Fruit fly (Drosophila melanogaster): ENCODE measurements around the gene CG33290.

Gene CG33290

DNA sequence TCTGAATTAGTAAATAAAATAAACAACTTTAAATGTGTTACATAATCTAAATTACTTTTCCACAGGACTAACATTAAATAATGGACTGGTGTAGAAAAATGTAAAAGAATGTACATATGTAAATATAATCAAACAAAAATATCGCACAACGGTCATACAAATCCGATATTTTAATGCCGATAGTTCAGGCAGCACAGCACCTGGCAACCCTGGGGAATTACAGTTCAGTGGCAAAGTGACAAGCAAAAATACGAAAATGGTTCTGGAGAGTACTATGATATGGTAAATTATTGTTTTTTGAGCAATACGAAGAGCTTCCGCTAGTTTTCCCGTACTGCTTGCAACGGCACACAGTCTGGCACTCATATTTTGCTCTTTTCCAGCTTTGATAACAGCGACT is 5.3 kb upstream of the CG33290 start, which contains the start of gene Rpn10 (continued):
- peak; percentile 98 for TF ChIP-seq Opbp (GFP tag; IDR thresholded peaks at IDR 0.05; ENCODE audit: partially characterized antibody)
- TF ChIP-seq ems (GFP tag; optimal IDR thresholded peaks at IDR 0.05), result no peak
- peak; percentile 57 for TF ChIP-seq CG12391 (tag; optimal IDR thresholded peaks at IDR 0.05)
- TF ChIP-seq CG11398 (GFP tag; optimal IDR thresholded peaks at IDR 0.05), result no peak
- TF ChIP-seq ato (GFP tag; IDR thresholded peaks at IDR 0.05; ENCODE audit: partially characterized antibody), result peak; percentile 97
- TF ChIP-seq Trl (optimal IDR thresholded peaks at IDR 0.05), result no peak
- no peak for TF ChIP-seq Trl (GFP tag; optimal IDR thresholded peaks at IDR 0.05)
- peak; percentile 17 for TF ChIP-seq NC2α (GFP tag; optimal IDR thresholded peaks at IDR 0.05)
- no peak for TF ChIP-seq CG4707 (GFP tag; optimal IDR thresholded peaks at IDR 0.05)
- TF ChIP-seq CG1603 (tag; optimal IDR thresholded peaks at IDR 0.05), result peak; percentile 83
- peak; percentile 53 for TF ChIP-seq CG2712 (tag; optimal IDR thresholded peaks at IDR 0.05)
- peak; percentile 88 for TF ChIP-seq HmgZ (tag; optimal IDR thresholded peaks at IDR 0.05)
- TF ChIP-seq sqz (GFP tag; optimal IDR thresholded peaks at IDR 0.05), result no peak
- peak; percentile 98 for TF ChIP-seq CG6791 (GFP tag; IDR thresholded peaks at IDR 0.05; ENCODE audit: partially characterized antibody)
- no peak for TF ChIP-seq tll (GFP tag; optimal IDR thresholded peaks at IDR 0.05)
- peak; percentile 4 for TF ChIP-seq dm (GFP tag; optimal IDR thresholded peaks at IDR 0.05)
- TF ChIP-seq Xbp1 (GFP tag; optimal IDR thresholded peaks at IDR 0.05), result peak; percentile 58
- peak; percentile 82 for TF ChIP-seq Myb (GFP tag; optimal IDR thresholded peaks at IDR 0.05)
- peak; percentile 1 for TF ChIP-seq CG4424 (GFP tag; optimal IDR thresholded peaks at IDR 0.05)
- TF ChIP-seq CG2889 (GFP tag; IDR thresholded peaks at IDR 0.05), result no peak
- peak; percentile 1 for TF ChIP-seq CG12299 (tag; optimal IDR thresholded peaks at IDR 0.05)
- peak; percentile 61; the same call in 1 of the 3 replicates for TF ChIP-seq CG34422 (GFP tag; IDR thresholded peaks at IDR 0.05)
- TF ChIP-seq CG12769 (tag; optimal IDR thresholded peaks at IDR 0.05), result no peak
- peak; percentile 94 for TF ChIP-seq sna (GFP tag; IDR thresholded peaks at IDR 0.05; ENCODE audit: partially characterized antibody)
- peak; percentile 98 for TF ChIP-seq CG42726 (GFP tag; IDR thresholded peaks at IDR 0.05; ENCODE audit: partially characterized antibody)
- peak; percentile 85 for TF ChIP-seq Med (GFP tag)
- no peak for TF ChIP-seq Hmx (GFP tag; optimal IDR thresholded peaks at IDR 0.05)
- no peak for TF ChIP-seq CG10147 (GFP tag; optimal IDR thresholded peaks at IDR 0.05)
- no peak for TF ChIP-seq gem (tag; optimal IDR thresholded peaks at IDR 0.05)
- no peak for TF ChIP-seq unpg (GFP tag; optimal IDR thresholded peaks at IDR 0.05)
- peak; percentile 44 for TF ChIP-seq CG13424 (tag; optimal IDR thresholded peaks at IDR 0.05)
- TF ChIP-seq Sry-δ (GFP tag; optimal IDR thresholded peaks at IDR 0.05), result peak; percentile 81
- no peak for TF ChIP-seq gt (GFP tag; IDR thresholded peaks at IDR 0.05)
- TF ChIP-seq Mrtf (GFP tag; IDR thresholded peaks at IDR 0.05), result no peak
- no peak for TF ChIP-seq HLHmδ (GFP tag; optimal IDR thresholded peaks at IDR 0.05)
- peak; percentile 49; the same call in 1 of the 2 replicates for TF ChIP-seq CG14014 (GFP tag; IDR thresholded peaks at IDR 0.05)
- TF ChIP-seq Fer3 (tag; optimal IDR thresholded peaks at IDR 0.05), result peak; percentile 2
- no peak for TF ChIP-seq so (GFP tag; IDR thresholded peaks at IDR 0.05)
- peak; percentile 50 for TF ChIP-seq CG8290 (GFP tag; optimal IDR thresholded peaks at IDR 0.05)
- TF ChIP-seq CG8290 (tag; optimal IDR thresholded peaks at IDR 0.05), result peak in 1 of 2 experiments; percentile 66
- TF ChIP-seq Gug (GFP tag; IDR thresholded peaks at IDR 0.05), result peak; percentile 10; the same call in 1 of the 4 replicates
- TF ChIP-seq corto (GFP tag; optimal IDR thresholded peaks at IDR 0.05), result no peak
- peak; percentile 73 for TF ChIP-seq CG33213 (GFP tag; optimal IDR thresholded peaks at IDR 0.05)
- no peak for TF ChIP-seq Sox100B (GFP tag; optimal IDR thresholded peaks at IDR 0.05)
- TF ChIP-seq Blimp-1 (GFP tag; optimal IDR thresholded peaks at IDR 0.05), result no peak
- peak; percentile 48 for TF ChIP-seq Hsf (GFP tag; optimal IDR thresholded peaks at IDR 0.05)
- peak; percentile 78 for TF ChIP-seq CG13894 (tag; optimal IDR thresholded peaks at IDR 0.05)
- TF ChIP-seq CG15514 (GFP tag; optimal IDR thresholded peaks at IDR 0.05), result peak; percentile 80
- TF ChIP-seq tgo (GFP tag; IDR thresholded peaks at IDR 0.05), result no peak
- no peak for TF ChIP-seq CG9727 (GFP tag; optimal IDR thresholded peaks at IDR 0.05)

All from whole organism, embryonic.